Fruit fly (Drosophila melanogaster) whole organism, prepupa: ENCODE results near the gene gce.
A peak's percentile ranks its signal among the peaks of the same experiment; 100 is the strongest.

Experiments used
- Blimp-1 ChIP-seq: fragments of 200-800 bp; sonication (Bioruptor generic); optimal IDR thresholded peaks from 3 replicates; lab custom pipeline; 2017; ENCODE audit warnings: missing biosample characterization, missing genetic modification characterization, mild to moderate bottlenecking, moderate library complexity, missing genetic modification reagents
- CG10631 ChIP-seq: fragments of 200-800 bp; sonication (Bioruptor generic); optimal IDR thresholded peaks from 2 replicates; lab custom pipeline; 2016; ENCODE audit warnings: missing biosample characterization, missing genetic modification characterization
- CG10669 ChIP-seq: fragments of 200-800 bp; sonication (Bioruptor generic); optimal IDR thresholded peaks from 3 replicates; lab custom pipeline; 2018; ENCODE audit warnings: missing biosample characterization, mild to moderate bottlenecking, missing genetic modification characterization, moderate library complexity
- CG11902 ChIP-seq: fragments of 200-800 bp; sonication (Bioruptor generic); optimal IDR thresholded peaks from 3 replicates; lab custom pipeline; 2016; ENCODE audit warnings: missing biosample characterization, missing genetic modification characterization
- CG15336 ChIP-seq: fragments of 200-800 bp; sonication (Bioruptor generic); IDR thresholded peaks from 2 replicates; pipeline ENCODE4 v1.3.6; 2022; ENCODE audit warnings: missing biosample characterization, missing genetic modification characterization
- CG1621 ChIP-seq: fragments of 200-800 bp; sonication (Bioruptor generic); optimal IDR thresholded peaks from 3 replicates; lab custom pipeline; 2018; ENCODE audit warnings: missing biosample characterization, mild to moderate bottlenecking, missing genetic modification characterization
- CG16779 ChIP-seq: fragments of 200-800 bp; sonication (Bioruptor generic); optimal IDR thresholded peaks from 3 replicates; lab custom pipeline; 2017; ENCODE audit warnings: missing biosample characterization, mild to moderate bottlenecking, missing genetic modification characterization
- CG3032 ChIP-seq: fragments of 200-800 bp; optimal IDR thresholded peaks from 2 replicates; lab custom pipeline; 2019; ENCODE audit warnings: missing biosample characterization, mild to moderate bottlenecking, missing genetic modification characterization, moderate library complexity
- CG31627 ChIP-seq: fragments of 200-800 bp; sonication (Bioruptor generic); optimal IDR thresholded peaks from 3 replicates; lab custom pipeline; 2016; ENCODE audit warnings: missing biosample characterization, missing genetic modification characterization
- CG32006 ChIP-seq: fragments of 200-800 bp; sonication (Bioruptor generic); optimal IDR thresholded peaks from 3 replicates; lab custom pipeline; 2017; ENCODE audit warnings: missing biosample characterization, mild to moderate bottlenecking, missing genetic modification characterization
- CG4318 ChIP-seq: fragments of 200-800 bp; sonication (Bioruptor generic); optimal IDR thresholded peaks from 3 replicates; lab custom pipeline; 2017; ENCODE audit warnings: missing biosample characterization, mild to moderate bottlenecking, missing genetic modification characterization
- CG6163 ChIP-seq: fragments of 200-800 bp; sonication (Bioruptor generic); IDR thresholded peaks from 3 replicates; pipeline ENCODE4 v1.3.6; 2022; ENCODE audit warnings: missing biosample characterization, missing genetic modification characterization
- CG6854 ChIP-seq: fragments of 200-800 bp; sonication (Bioruptor generic); optimal IDR thresholded peaks from 2 replicates; lab custom pipeline; 2017; ENCODE audit warnings: missing biosample characterization, mild to moderate bottlenecking, missing genetic modification characterization
- CG8119 ChIP-seq: fragments of 200-800 bp; sonication (Bioruptor generic); IDR thresholded peaks from 3 replicates; pipeline ENCODE4 v1.3.6; 2022; ENCODE audit warnings: missing biosample characterization, missing genetic modification characterization
- CG8319 ChIP-seq: fragments of 200-800 bp; sonication (Bioruptor generic); optimal IDR thresholded peaks from 3 replicates; lab custom pipeline; 2016; ENCODE audit warnings: missing biosample characterization, missing genetic modification characterization
- CG8632 ChIP-seq: fragments of 200-800 bp; sonication (Bioruptor generic); optimal IDR thresholded peaks from 3 replicates; lab custom pipeline; 2016; ENCODE audit warnings: missing biosample characterization, missing genetic modification characterization
- Eip78C ChIP-seq: fragments of 200-800 bp; sonication (Bioruptor generic); peaks from one replicate; lab custom pipeline; 2016; ENCODE audit warnings: missing biosample characterization, missing genetic modification characterization
- Eip93F ChIP-seq: fragments of 200-800 bp; sonication (Bioruptor generic); optimal IDR thresholded peaks from 2 replicates; lab custom pipeline; 2016; ENCODE audit warnings: missing biosample characterization, mild to moderate bottlenecking, missing genetic modification characterization
- Ets96B ChIP-seq: fragments of 200-800 bp; optimal IDR thresholded peaks from 2 replicates; lab custom pipeline; 2019; ENCODE audit warnings: missing biosample characterization, mild to moderate bottlenecking, missing genetic modification characterization, moderate library complexity
- Hr38 ChIP-seq: sonication (Bioruptor generic); optimal IDR thresholded peaks from 2 replicates; lab custom pipeline; 2016; ENCODE audit warnings: missing biosample characterization, missing genetic modification characterization
- Hr39 ChIP-seq: fragments of 200-800 bp; sonication (Bioruptor generic); optimal IDR thresholded peaks from 2 replicates; lab custom pipeline; 2016; ENCODE audit warnings: missing biosample characterization, missing genetic modification characterization
- Met ChIP-seq: fragments of 200-800 bp; sonication (Bioruptor generic); optimal IDR thresholded peaks from 3 replicates; lab custom pipeline; 2016; ENCODE audit warnings: missing biosample characterization, missing genetic modification characterization
- OdsH ChIP-seq: fragments of 200-800 bp; sonication (Bioruptor generic); optimal IDR thresholded peaks from 3 replicates; lab custom pipeline; 2016; ENCODE audit warnings: missing biosample characterization, missing genetic modification characterization
- Smox ChIP-seq: fragments of 200-800 bp; sonication (Bioruptor generic); optimal IDR thresholded peaks from 3 replicates; lab custom pipeline; 2016; ENCODE audit warnings: missing biosample characterization, missing genetic modification characterization
- Sox102F ChIP-seq: fragments of 200-800 bp; sonication (Bioruptor generic); optimal IDR thresholded peaks from 2 replicates; lab custom pipeline; 2016; ENCODE audit warnings: missing biosample characterization, mild to moderate bottlenecking, missing genetic modification characterization
- Sox14 ChIP-seq: fragments of 200-800 bp; sonication (Bioruptor generic); optimal IDR thresholded peaks from 3 replicates; lab custom pipeline; 2016; ENCODE audit warnings: missing biosample characterization, missing genetic modification characterization
- achi ChIP-seq: fragments of 200-800 bp; sonication (Bioruptor generic); optimal IDR thresholded peaks from 3 replicates; lab custom pipeline; 2016; ENCODE audit warnings: missing biosample characterization, missing genetic modification characterization
- acj6 ChIP-seq: fragments of 200-800 bp; sonication (Bioruptor generic); optimal IDR thresholded peaks from 3 replicates; lab custom pipeline; 2016; ENCODE audit warnings: missing biosample characterization, missing genetic modification characterization
- cyc ChIP-seq: fragments of 200-800 bp; sonication (Bioruptor generic); optimal IDR thresholded peaks from 3 replicates; lab custom pipeline; 2016; ENCODE audit warnings: missing biosample characterization, missing genetic modification characterization
- dsx ChIP-seq: fragments of 200-800 bp; optimal IDR thresholded peaks from 3 replicates; lab custom pipeline; 2019; ENCODE audit warnings: missing biosample characterization, mild to moderate bottlenecking, missing genetic modification characterization, moderate library complexity; ENCODE audit not compliant: poor library complexity, severe bottlenecking
- eg ChIP-seq: fragments of 200-800 bp; sonication (Bioruptor generic); IDR thresholded peaks from 3 replicates; pipeline ENCODE4 v1.3.6; 2022; ENCODE audit warnings: missing biosample characterization, missing genetic modification characterization
- esn ChIP-seq: fragments of 200-800 bp; sonication (Bioruptor generic); optimal IDR thresholded peaks from 2 replicates; lab custom pipeline; 2016; ENCODE audit warnings: missing biosample characterization, mild to moderate bottlenecking, missing genetic modification characterization, moderate library complexity
- fd59A ChIP-seq: fragments of 200-800 bp; sonication (Bioruptor generic); optimal IDR thresholded peaks from 2 replicates; lab custom pipeline; 2017; ENCODE audit warnings: missing biosample characterization, mild to moderate bottlenecking, missing genetic modification characterization, missing genetic modification reagents
- fd85E ChIP-seq: fragments of 200-800 bp; sonication (Bioruptor generic); optimal IDR thresholded peaks from 3 replicates; lab custom pipeline; 2016; ENCODE audit warnings: missing biosample characterization, missing genetic modification characterization
- fkh ChIP-seq: fragments of 200-800 bp; sonication (Bioruptor generic); optimal IDR thresholded peaks from 3 replicates; lab custom pipeline; 2017; ENCODE audit warnings: missing biosample characterization, mild to moderate bottlenecking, missing genetic modification characterization, moderate library complexity
- lz ChIP-seq: fragments of 200-800 bp; sonication (Bioruptor generic); optimal IDR thresholded peaks from 3 replicates; lab custom pipeline; 2016; ENCODE audit warnings: missing biosample characterization, missing genetic modification characterization
- net ChIP-seq: fragments of 200-800 bp; sonication (Bioruptor generic); optimal IDR thresholded peaks from 3 replicates; lab custom pipeline; 2016; ENCODE audit warnings: missing biosample characterization, missing genetic modification characterization
- pdm3 ChIP-seq: fragments of 200-800 bp; sonication (Bioruptor generic); optimal IDR thresholded peaks from 3 replicates; lab custom pipeline; 2016; ENCODE audit warnings: missing biosample characterization, missing genetic modification characterization
- ss ChIP-seq, 2 experiments: fragments of 200-800 bp; sonication (Bioruptor generic); optimal IDR thresholded peaks; 2 replicates in 1 of 2; 3 replicates in 1 of 2; lab custom pipeline; 2017 to 2018; ENCODE audit warnings: mild to moderate bottlenecking in 2 of 2, missing biosample characterization in 2 of 2, missing genetic modification characterization in 2 of 2, moderate library complexity in 1 of 2
- svp ChIP-seq: fragments of 200-800 bp; sonication (Bioruptor generic); peaks from one replicate; lab custom pipeline; 2016; ENCODE audit warnings: missing biosample characterization, missing genetic modification characterization
- topi ChIP-seq: fragments of 200-800 bp; sonication (Bioruptor generic); optimal IDR thresholded peaks from 3 replicates; lab custom pipeline; 2016; ENCODE audit warnings: missing biosample characterization, missing genetic modification characterization
- vri ChIP-seq: fragments of 200-800 bp; sonication (Bioruptor generic); optimal IDR thresholded peaks from 3 replicates; lab custom pipeline; 2016; ENCODE audit warnings: missing biosample characterization, mild to moderate bottlenecking, missing genetic modification characterization

The gce gene

dm6 chrX:15303176-15304115 is 5.9 kb downstream of the gce start:
- TF ChIP-seq OdsH (GFP tag; lab: Kevin White, UChicago) (no peak), eg (GFP tag; lab: Robert Waterston, UW) (0 out of 3 replicates have a peak, but pooled peaks have one; percentile 26), svp (GFP tag; lab: Kevin White, UChicago) (peak; percentile 77), Sox102F (peak; percentile 15), vri (GFP tag; lab: Kevin White, UChicago) (peak; percentile 84), Eip78C (GFP tag; lab: Kevin White, UChicago) (peak; percentile 18), CG6854 (GFP tag; lab: Kevin White, UChicago) (peak; percentile 15), Blimp-1 (peak; percentile 13), acj6 (GFP tag; lab: Kevin White, UChicago) (no peak), Eip93F (GFP tag; lab: Kevin White, UChicago) (peak; percentile 49), fkh (peak; percentile 75)

- TF ChIP-seq achi (no peak), CG8632 (GFP tag; lab: Kevin White, UChicago) (no peak), fd59A (no peak), pdm3 (GFP tag; lab: Kevin White, UChicago) (peak; percentile 17), CG31627 (GFP tag; lab: Kevin White, UChicago) (peak; percentile 31), lz (GFP tag; lab: Kevin White, UChicago) (peak; percentile 29), OdsH (GFP tag; lab: Kevin White, UChicago) (peak; percentile 3), Eip78C (GFP tag; lab: Kevin White, UChicago) (peak; percentile 67), topi (GFP tag; lab: Kevin White, UChicago) (peak; percentile 2), CG3032 (no peak), cyc (GFP tag; lab: Kevin White, UChicago) (peak; percentile 7), Hr39 (peak; percentile 25), esn (GFP tag; lab: Kevin White, UChicago) (peak; percentile 28), fkh (no peak), CG11902 (GFP tag; lab: Kevin White, UChicago) (peak; percentile 1), CG10631 (peak; percentile 10), CG32006 (GFP tag; lab: Kevin White, UChicago) (peak; percentile 17), Hr38 (GFP tag; lab: Kevin White, UChicago) (no peak)
Observed at dm6 chrX:15304211-15304610, 6.6 kb downstream of the gce start.

dm6 chrX:15305975-15306909 is 8.7 kb downstream of the gce start:
- TF ChIP-seq CG8119 (GFP tag; lab: Robert Waterston, UW) = 0 out of 3 replicates have a peak, but pooled peaks have one; percentile 26
- TF ChIP-seq acj6 (GFP tag; lab: Kevin White, UChicago) = no peak
- TF ChIP-seq CG10669 = peak; percentile 2
- TF ChIP-seq net (GFP tag; lab: Kevin White, UChicago) = peak; percentile 32
- TF ChIP-seq Sox102F = peak; percentile 42
- peak in 1 of 2 experiments; percentile 51 for TF ChIP-seq ss (GFP tag; optimal IDR thresholded peaks at IDR 0.05; lab: Kevin White, UChicago)
- peak; percentile 33; the same call in 1 of the 3 replicates for TF ChIP-seq CG6163 (GFP tag; lab: Robert Waterston, UW)
- no peak for TF ChIP-seq fd85E (GFP tag; lab: Kevin White, UChicago)
- TF ChIP-seq CG10631 = no peak
- no peak for TF ChIP-seq CG1621 (tag; lab: Kevin White, UChicago)
- no peak for TF ChIP-seq CG8319
- TF ChIP-seq CG15336 (GFP tag; lab: Robert Waterston, UW) = peak; percentile 24; the same call in 1 of the 2 replicates
- TF ChIP-seq CG6854 (GFP tag; lab: Kevin White, UChicago) = peak; percentile 47
- TF ChIP-seq esn (GFP tag; lab: Kevin White, UChicago) = peak; percentile 27
- TF ChIP-seq CG8632 (GFP tag; lab: Kevin White, UChicago) = no peak
- TF ChIP-seq pdm3 (GFP tag; lab: Kevin White, UChicago) = no peak
- peak; percentile 63 for TF ChIP-seq dsx (GFP tag; lab: Kevin White, UChicago)
- peak; percentile 75 for TF ChIP-seq Eip93F (GFP tag; lab: Kevin White, UChicago)
- peak; percentile 64 for TF ChIP-seq Eip78C (GFP tag; lab: Kevin White, UChicago)
- peak; percentile 84 for TF ChIP-seq svp (GFP tag; lab: Kevin White, UChicago)
- TF ChIP-seq CG4318 (GFP tag; lab: Kevin White, UChicago) = no peak
- no peak for TF ChIP-seq Ets96B
- TF ChIP-seq Met (GFP tag; lab: Kevin White, UChicago) = peak; percentile 28
- peak; percentile 18 for TF ChIP-seq CG16779 (tag; lab: Kevin White, UChicago)
- peak; percentile 68 for TF ChIP-seq Sox14 (GFP tag; lab: Kevin White, UChicago)
- no peak for TF ChIP-seq lz (GFP tag; lab: Kevin White, UChicago)
- TF ChIP-seq Smox (GFP tag; lab: Kevin White, UChicago) = peak; percentile 5
- peak; percentile 29 for TF ChIP-seq fkh
